Worm (Caenorhabditis elegans): Measurements from ENCODE around the gene jamp-1.

- TF ChIP-seq lin-13 (tag; optimal IDR thresholded peaks at IDR 0.05), result no peak
- no peak for TF ChIP-seq nhr-28 (tag; optimal IDR thresholded peaks at IDR 0.05)
- TF ChIP-seq bed-3 (GFP tag; optimal IDR thresholded peaks at IDR 0.05), result no peak
- no peak for TF ChIP-seq unc-39 (tag; optimal IDR thresholded peaks at IDR 0.05)
- no peak for TF ChIP-seq zip-8 (tag; optimal IDR thresholded peaks at IDR 0.05)
- no peak for TF ChIP-seq elt-1 (tag; optimal IDR thresholded peaks at IDR 0.05; ENCODE audit: borderline replicate concordance, insufficient read depth)
- no peak for TF ChIP-seq lsy-2 (tag; optimal IDR thresholded peaks at IDR 0.05)
- TF ChIP-seq pha-4 (tag; optimal IDR thresholded peaks at IDR 0.05), result no peak
- no peak for TF ChIP-seq mab-5 (tag; optimal IDR thresholded peaks at IDR 0.05)
- no peak for TF ChIP-seq nhr-76 (tag; optimal IDR thresholded peaks at IDR 0.05)
- TF ChIP-seq tbx-8 (GFP tag; optimal IDR thresholded peaks at IDR 0.05), result no peak
- TF ChIP-seq unc-62 (GFP tag; optimal IDR thresholded peaks at IDR 0.05), result no peak
These were observed 6.6 kb downstream of the jamp-1 start for ce11 chrV:6044448-6044847.
